Fruit fly (Drosophila melanogaster): ENCODE results near the gene Dpp10.

DNA sequence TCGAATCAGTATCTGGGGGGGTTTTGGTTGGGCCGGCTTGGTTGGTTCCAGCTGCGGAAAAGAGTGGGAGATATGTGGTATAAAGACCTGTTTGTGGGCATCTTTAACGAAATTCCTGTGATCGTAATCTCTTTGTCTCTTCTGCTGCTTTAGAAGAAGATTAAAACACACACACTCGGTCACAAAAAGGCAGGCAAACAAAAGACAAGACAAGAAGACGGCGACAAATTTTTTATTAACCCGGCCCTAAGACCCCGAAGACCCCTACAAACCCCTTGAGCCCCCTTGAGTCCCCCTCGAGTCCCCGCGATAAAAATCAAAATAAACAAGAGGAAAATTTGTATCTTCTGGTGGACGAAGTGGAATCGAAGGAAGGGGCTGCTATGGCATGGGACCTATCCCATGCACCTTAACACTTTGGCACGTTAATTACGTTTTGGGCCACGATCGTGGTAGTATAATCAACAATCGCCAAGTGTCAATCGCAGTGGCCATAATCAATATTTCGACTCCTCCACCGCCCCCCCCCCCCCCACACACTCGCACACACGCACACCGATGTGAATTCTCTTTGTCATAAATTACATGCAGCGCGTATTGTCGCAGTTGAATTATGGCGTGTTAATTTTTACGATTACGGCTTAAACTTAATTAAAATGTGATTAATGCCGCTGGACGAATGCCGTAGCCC is 66.6 kb downstream of the Dpp10 start:
- TF ChIP-seq Snoo (tag; optimal IDR thresholded peaks at IDR 0.05) = no peak
- TF ChIP-seq CG14655 (GFP tag; optimal IDR thresholded peaks at IDR 0.05) = no peak
- TF ChIP-seq CG15710 (tag; optimal IDR thresholded peaks at IDR 0.05) = no peak
- TF ChIP-seq Pif1A (GFP tag; optimal IDR thresholded peaks at IDR 0.05) = no peak

Data from whole organism, pupa.